Worm (Caenorhabditis elegans) whole organism, L1 larva: ENCODE results near the gene cpna-3.

Source experiments
- C04F5.9 ChIP-seq: sonication (generic microtip); optimal IDR thresholded peaks from 2 replicates; lab custom pipeline; 2016; ENCODE audit warnings: missing genetic modification characterization, missing compliant biosample characterization
- C16A3.4 ChIP-seq: fragments of 150-350 bp; optimal IDR thresholded peaks from 2 replicates; lab custom pipeline; 2014; ENCODE audit warnings: missing biosample characterization, missing genetic modification characterization
- F16B12.6 ChIP-seq: fragments of 150-350 bp; optimal IDR thresholded peaks from 2 replicates; lab custom pipeline; 2014; ENCODE audit warnings: missing biosample characterization, missing genetic modification characterization
- aha-1 ChIP-seq: fragments of 150-350 bp; optimal IDR thresholded peaks from 2 replicates; lab custom pipeline; 2014; ENCODE audit warnings: missing biosample characterization, missing genetic modification characterization
- alr-1 ChIP-seq: fragments of 200-800 bp; sonication (Bioruptor generic); optimal IDR thresholded peaks from 2 replicates; lab custom pipeline; 2018; ENCODE audit warnings: borderline replicate concordance, mild to moderate bottlenecking, missing genetic modification characterization, missing compliant biosample characterization
- aly-2 ChIP-seq: fragments of 150-350 bp; optimal IDR thresholded peaks from 2 replicates; lab custom pipeline; 2014; ENCODE audit warnings: missing biosample characterization, missing genetic modification characterization
- blmp-1 ChIP-seq: fragments of 150-350 bp; optimal IDR thresholded peaks from 2 replicates; lab custom pipeline; 2014; ENCODE audit warnings: missing biosample characterization, missing genetic modification characterization
- ceh-8 ChIP-seq: fragments of 200-800 bp; sonication (Bioruptor generic); optimal IDR thresholded peaks from 2 replicates; lab custom pipeline; 2018; ENCODE audit warnings: mild to moderate bottlenecking, missing genetic modification characterization, moderate library complexity, missing compliant biosample characterization
- ceh-82 ChIP-seq, 3 experiments: fragments of 150-350 bp in 1 of 3; sonication (generic microtip) in 2 of 3; optimal IDR thresholded peaks; 2 replicates each; lab custom pipeline; 2014 to 2017; ENCODE audit warnings: missing biosample characterization in 3 of 3, missing genetic modification characterization in 3 of 3
- ceh-88 ChIP-seq: fragments of 200-800 bp; sonication (Bioruptor generic); IDR thresholded peaks from 2 replicates; pipeline ENCODE4 v1.3.6; 2022; ENCODE audit warnings: missing genetic modification characterization, missing compliant biosample characterization
- ceh-90 ChIP-seq: sonication (generic microtip); optimal IDR thresholded peaks from 2 replicates; lab custom pipeline; 2016; ENCODE audit warnings: missing genetic modification characterization, missing compliant biosample characterization
- ces-1 ChIP-seq: fragments of 150-350 bp; optimal IDR thresholded peaks from 2 replicates; lab custom pipeline; 2014; ENCODE audit warnings: missing biosample characterization, missing genetic modification reagents, missing genetic modification characterization
- dpl-1 ChIP-seq, 3 experiments: fragments of 150-350 bp in 2 of 3; sonication (generic microtip) in 1 of 3; optimal IDR thresholded peaks; 2 replicates each; lab custom pipeline; 2014 to 2017; ENCODE audit warnings: missing biosample characterization in 3 of 3, missing genetic modification characterization in 3 of 3, missing genetic modification reagents in 3 of 3
- dsc-1 ChIP-seq: sonication (generic microtip); optimal IDR thresholded peaks from 2 replicates; lab custom pipeline; 2016; ENCODE audit warnings: mild to moderate bottlenecking, missing genetic modification characterization, missing compliant biosample characterization
- efl-3 ChIP-seq: fragments of 200-800 bp; sonication (Bioruptor generic); optimal IDR thresholded peaks from 2 replicates; lab custom pipeline; 2018; ENCODE audit warnings: mild to moderate bottlenecking, missing genetic modification characterization, missing compliant biosample characterization
- egl-27 ChIP-seq, 2 experiments: fragments of 150-350 bp in 1 of 2; sonication (generic microtip); optimal IDR thresholded peaks; 3 replicates each; lab custom pipeline; 2017 to 2018; ENCODE audit warnings: missing biosample characterization in 2 of 2, missing genetic modification characterization in 2 of 2, missing genetic modification reagents in 2 of 2
- elt-2 ChIP-seq: sonication (generic microtip); optimal IDR thresholded peaks from 2 replicates; lab custom pipeline; 2016; ENCODE audit warnings: missing genetic modification characterization, mild to moderate bottlenecking, inconsistent platforms, missing compliant biosample characterization, missing genetic modification reagents
- elt-3 ChIP-seq, 6 experiments: fragments of 150-350 bp in 1 of 6; sonication (generic microtip); optimal IDR thresholded peaks; 2 replicates each; lab custom pipeline; 2017 to 2018; ENCODE audit warnings: missing biosample characterization in 6 of 6, missing genetic modification characterization in 6 of 6, inconsistent platforms in 1 of 6
- fkh-10 ChIP-seq: sonication (generic microtip); optimal IDR thresholded peaks from 2 replicates; lab custom pipeline; 2017; ENCODE audit warnings: missing biosample characterization, missing genetic modification reagents, missing genetic modification characterization
- fkh-4 ChIP-seq: sonication (generic microtip); optimal IDR thresholded peaks from 2 replicates; lab custom pipeline; 2016; ENCODE audit warnings: missing compliant biosample characterization, missing genetic modification characterization, borderline replicate concordance
- fos-1 ChIP-seq: fragments of 150-350 bp; optimal IDR thresholded peaks from 2 replicates; lab custom pipeline; 2014; ENCODE audit warnings: missing biosample characterization, missing genetic modification characterization
- grh-1 ChIP-seq: fragments of 200-800 bp; sonication (Bioruptor generic); IDR thresholded peaks from 2 replicates; pipeline ENCODE4 v1.3.6; 2022; ENCODE audit warnings: missing genetic modification reagents, missing genetic modification characterization, missing compliant biosample characterization
- hlh-17 ChIP-seq: fragments of 200-800 bp; sonication (Bioruptor generic); optimal IDR thresholded peaks from 2 replicates; lab custom pipeline; 2018; ENCODE audit warnings: missing genetic modification characterization, mild to moderate bottlenecking, missing compliant biosample characterization, moderate library complexity, borderline replicate concordance
- hlh-4 ChIP-seq: sonication (generic microtip); optimal IDR thresholded peaks from 2 replicates; lab custom pipeline; 2016; ENCODE audit warnings: mild to moderate bottlenecking, missing genetic modification characterization, missing compliant biosample characterization
- hpl-2 ChIP-seq: fragments of 150-350 bp; optimal IDR thresholded peaks from 2 replicates; lab custom pipeline; 2014; ENCODE audit warnings: missing biosample characterization, missing genetic modification reagents, missing genetic modification characterization
- isw-1 ChIP-seq: fragments of 200-800 bp; sonication (Bioruptor generic); IDR thresholded peaks from 2 replicates; pipeline ENCODE4 v1.3.6; 2022; ENCODE audit warnings: missing genetic modification characterization, missing compliant biosample characterization
- jun-1 ChIP-seq: fragments of 150-350 bp; optimal IDR thresholded peaks from 2 replicates; lab custom pipeline; 2014; ENCODE audit warnings: missing biosample characterization, missing genetic modification reagents, missing genetic modification characterization
- lin-35 ChIP-seq, 2 experiments: fragments of 150-350 bp; optimal IDR thresholded peaks; 2 replicates each; lab custom pipeline; 2014; ENCODE audit warnings: missing biosample characterization in 2 of 2, missing genetic modification characterization in 2 of 2, missing genetic modification reagents in 2 of 2
- lin-39 ChIP-seq: fragments of 150-350 bp; optimal IDR thresholded peaks from 2 replicates; lab custom pipeline; 2014; ENCODE audit warnings: missing biosample characterization, missing genetic modification reagents, missing genetic modification characterization
- lir-3 ChIP-seq: sonication (generic microtip); optimal IDR thresholded peaks from 2 replicates; lab custom pipeline; 2016; ENCODE audit warnings: mild to moderate bottlenecking, missing genetic modification characterization, moderate library complexity, missing compliant biosample characterization; ENCODE audit not compliant: poor library complexity
- lsy-2 ChIP-seq, 2 experiments: fragments of 150-350 bp; optimal IDR thresholded peaks; 2 replicates each; lab custom pipeline; 2014; ENCODE audit warnings: missing biosample characterization in 2 of 2, missing genetic modification characterization in 2 of 2
- mab-9 ChIP-seq: fragments of 200-800 bp; sonication (Bioruptor generic); IDR thresholded peaks from 2 replicates; pipeline ENCODE4 v1.3.6; 2022; ENCODE audit warnings: missing genetic modification reagents, missing genetic modification characterization, missing compliant biosample characterization
- nhr-11 ChIP-seq: fragments of 150-350 bp; optimal IDR thresholded peaks from 2 replicates; lab custom pipeline; 2014; ENCODE audit warnings: missing biosample characterization, missing genetic modification characterization
- nhr-237 ChIP-seq: fragments of 150-350 bp; optimal IDR thresholded peaks from 2 replicates; lab custom pipeline; 2014; ENCODE audit warnings: missing biosample characterization, missing genetic modification characterization
- nhr-28 ChIP-seq: fragments of 150-350 bp; optimal IDR thresholded peaks from 2 replicates; lab custom pipeline; 2014; ENCODE audit warnings: missing biosample characterization, missing genetic modification characterization
- nhr-47 ChIP-seq: sonication (generic microtip); optimal IDR thresholded peaks from 2 replicates; lab custom pipeline; 2016; ENCODE audit warnings: mild to moderate bottlenecking, missing genetic modification characterization, moderate library complexity, missing compliant biosample characterization
- nhr-71 ChIP-seq: sonication (generic microtip); optimal IDR thresholded peaks from 2 replicates; lab custom pipeline; 2016; ENCODE audit warnings: mild to moderate bottlenecking, missing genetic modification characterization, moderate library complexity, missing compliant biosample characterization
- nhr-76 ChIP-seq: sonication (generic microtip); optimal IDR thresholded peaks from 2 replicates; lab custom pipeline; 2017; ENCODE audit warnings: missing biosample characterization, missing genetic modification characterization
- nhr-85 ChIP-seq: sonication (generic microtip); peaks from one replicate; lab custom pipeline; 2016; ENCODE audit warnings: missing genetic modification characterization, inconsistent platforms, missing compliant biosample characterization
- pax-3 ChIP-seq: fragments of 200-800 bp; sonication (Bioruptor generic); optimal IDR thresholded peaks from 2 replicates; lab custom pipeline; 2018; ENCODE audit warnings: mild to moderate bottlenecking, missing genetic modification characterization, moderate library complexity, missing compliant biosample characterization
- pqm-1 ChIP-seq: sonication (generic microtip); optimal IDR thresholded peaks from 3 replicates; lab custom pipeline; 2017; ENCODE audit warnings: missing biosample characterization, missing genetic modification characterization
- rnt-1 ChIP-seq: sonication (generic microtip); optimal IDR thresholded peaks from 2 replicates; lab custom pipeline; 2016; ENCODE audit warnings: mild to moderate bottlenecking, missing genetic modification characterization, moderate library complexity, missing compliant biosample characterization
- snpc-4 ChIP-seq: fragments of 150-350 bp; optimal IDR thresholded peaks from 2 replicates; lab custom pipeline; 2014; ENCODE audit warnings: missing biosample characterization, missing genetic modification characterization
- snu-23 ChIP-seq: sonication (generic microtip); optimal IDR thresholded peaks from 2 replicates; lab custom pipeline; 2016; ENCODE audit warnings: missing genetic modification characterization, missing compliant biosample characterization
- swsn-7 ChIP-seq: sonication (generic microtip); optimal IDR thresholded peaks from 2 replicates; lab custom pipeline; 2016; ENCODE audit warnings: missing genetic modification characterization, missing compliant biosample characterization
- tbx-2 ChIP-seq: sonication (generic microtip); optimal IDR thresholded peaks from 2 replicates; lab custom pipeline; 2016; ENCODE audit warnings: missing genetic modification characterization, missing compliant biosample characterization
- unc-130 ChIP-seq: fragments of 150-350 bp; optimal IDR thresholded peaks from 2 replicates; lab custom pipeline; 2017; ENCODE audit warnings: missing biosample characterization, missing genetic modification characterization, inconsistent platforms
- unc-30 ChIP-seq: sonication (generic microtip); optimal IDR thresholded peaks from 2 replicates; lab custom pipeline; 2017; ENCODE audit warnings: missing biosample characterization, missing genetic modification characterization
- unc-62 ChIP-seq: fragments of 150-350 bp; optimal IDR thresholded peaks from 2 replicates; lab custom pipeline; 2014; ENCODE audit warnings: missing biosample characterization, missing genetic modification reagents, missing genetic modification characterization
- vab-15 ChIP-seq: sonication (generic microtip); optimal IDR thresholded peaks from 2 replicates; lab custom pipeline; 2017; ENCODE audit warnings: missing genotype, mild to moderate bottlenecking, missing genetic modification characterization, missing compliant biosample characterization
- xbp-1 ChIP-seq: sonication (generic microtip); optimal IDR thresholded peaks from 2 replicates; lab custom pipeline; 2016; ENCODE audit warnings: missing genetic modification characterization, missing compliant biosample characterization
- zag-1 ChIP-seq: fragments of 150-350 bp; optimal IDR thresholded peaks from 2 replicates; lab custom pipeline; 2014; ENCODE audit warnings: missing biosample characterization, missing genetic modification characterization

Gene cpna-3

ce11 chrIV:9146819-9147518 is 50.3 kb downstream of the cpna-3 start, which contains the start of the genes rpb-12 and aly-2 (continued):
- TF ChIP-seq hpl-2: no peak
- TF ChIP-seq C16A3.4 (tag; lab: Kevin White, UChicago): no peak
- no peak for TF ChIP-seq alr-1 (tag; lab: Kevin White, UChicago)
- no peak for TF ChIP-seq ceh-90
- TF ChIP-seq pqm-1 (tag; lab: Kevin White, UChicago): no peak
- no peak for TF ChIP-seq ceh-88
- TF ChIP-seq hlh-17: no peak
- TF ChIP-seq unc-30 (tag; lab: Kevin White, UChicago): no peak
- peak; percentile 51 for TF ChIP-seq xbp-1
- TF ChIP-seq blmp-1 (tag; lab: Kevin White, UChicago): peak; percentile 34
- TF ChIP-seq unc-62: no peak
- peak; percentile 59 for TF ChIP-seq aly-2 (tag; lab: Kevin White, UChicago)
- no peak for TF ChIP-seq C04F5.9 (tag; lab: Kevin White, UChicago)
- peak; percentile 78 for TF ChIP-seq rnt-1 (tag; lab: Kevin White, UChicago)
- peak; percentile 57 for TF ChIP-seq jun-1 (tag; lab: Kevin White, UChicago)
- no peak for TF ChIP-seq vab-15 (tag; lab: Kevin White, UChicago)
- TF ChIP-seq zag-1 (tag; lab: Kevin White, UChicago): no peak
- peak; percentile 62 for TF ChIP-seq tbx-2
- TF ChIP-seq grh-1: no peak
- peak; percentile 78 to 88 for TF ChIP-seq lin-35 (GFP tag; optimal IDR thresholded peaks at IDR 0.05; lab: Kevin White, UChicago)
- TF ChIP-seq nhr-47: no peak
- TF ChIP-seq unc-130: peak; percentile 13
- no peak for TF ChIP-seq ces-1
- TF ChIP-seq efl-3 (GFP tag; lab: Kevin White, UChicago): no peak
- no peak for TF ChIP-seq aha-1 (tag; lab: Kevin White, UChicago)
- no peak for TF ChIP-seq lir-3 (tag; lab: Kevin White, UChicago)
- no peak for TF ChIP-seq nhr-237 (tag; lab: Kevin White, UChicago)
- no peak for TF ChIP-seq lin-39
- TF ChIP-seq dsc-1 (tag; lab: Kevin White, UChicago): peak; percentile 3
- peak; percentile 76 for TF ChIP-seq nhr-71 (tag; lab: Kevin White, UChicago)
- TF ChIP-seq nhr-28 (tag; lab: Kevin White, UChicago): no peak
- TF ChIP-seq elt-2 (tag; lab: Kevin White, UChicago): no peak
- TF ChIP-seq pax-3: no peak
- TF ChIP-seq ceh-8: no peak
- no peak for TF ChIP-seq egl-27 (tag; optimal IDR thresholded peaks at IDR 0.05; lab: Kevin White, UChicago)
- no peak for TF ChIP-seq fkh-4
- peak in 2 of 3 experiments; percentile 17 to 71 for TF ChIP-seq ceh-82 (tag; optimal IDR thresholded peaks at IDR 0.05; lab: Kevin White, UChicago)
- TF ChIP-seq fkh-10 (GFP tag; lab: Kevin White, UChicago): no peak
- peak; percentile 22 for TF ChIP-seq isw-1 (GFP tag; lab: Robert Waterston, UW)
- no peak for TF ChIP-seq snpc-4 (tag; lab: Kevin White, UChicago)
- no peak for TF ChIP-seq fos-1
- TF ChIP-seq lsy-2 (tag; optimal IDR thresholded peaks at IDR 0.05; lab: Kevin White, UChicago): peak; percentile 62 to 76
- peak; percentile 57 for TF ChIP-seq nhr-85 (tag; lab: Kevin White, UChicago)
- peak; percentile 56 for TF ChIP-seq swsn-7 (tag; lab: Kevin White, UChicago)
- TF ChIP-seq hlh-4 (tag; lab: Kevin White, UChicago): no peak
- peak; percentile 74 for TF ChIP-seq snu-23
- no peak for TF ChIP-seq elt-3 (tag; optimal IDR thresholded peaks at IDR 0.05; lab: Kevin White, UChicago)
- peak; percentile 39 for TF ChIP-seq F16B12.6 (tag; lab: Kevin White, UChicago)
- peak; percentile 74 to 88 (median 79) for TF ChIP-seq dpl-1 (GFP tag; optimal IDR thresholded peaks at IDR 0.05; lab: Kevin White, UChicago)
- TF ChIP-seq mab-9 (GFP tag; lab: Robert Waterston, UW): no peak
- no peak for TF ChIP-seq nhr-76 (tag; lab: Kevin White, UChicago)
- TF ChIP-seq nhr-11 (tag; lab: Kevin White, UChicago): no peak
